Worm (Caenorhabditis elegans): ENCODE results near the gene ins-6.
A peak's percentile ranks its signal among the peaks of the same experiment; 100 is the strongest.

The ins-6 gene

ce11 chrII:6000136-6000535 is at the start of gene ins-6:
ins-6 (plus strand) TSS chrII:6000436.
- TF ChIP-seq him-1 (tag; optimal IDR thresholded peaks at IDR 0.05) = no peak
- TF ChIP-seq W03F9.2 (tag; optimal IDR thresholded peaks at IDR 0.05) = no peak

DNA sequence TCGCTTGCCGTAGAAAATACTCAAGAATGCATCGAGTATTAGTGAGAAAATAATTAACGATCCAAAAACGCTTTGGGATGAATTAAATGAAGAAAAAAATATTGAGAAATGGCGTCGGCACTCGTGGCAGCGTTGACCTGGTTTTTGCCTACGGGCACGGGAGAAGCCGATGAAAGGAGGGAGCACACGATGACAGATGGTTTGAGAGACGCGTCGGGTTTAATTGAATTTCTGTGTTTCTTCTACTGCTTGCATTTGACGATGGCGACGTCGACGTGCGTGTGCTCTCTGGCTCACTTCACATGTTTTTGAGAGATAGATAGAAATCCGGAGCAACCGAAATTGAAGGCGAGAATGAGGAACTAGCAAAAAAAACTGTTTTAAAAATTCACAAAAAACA is 49.6 kb upstream of the ins-6 start:
- no peak for TF ChIP-seq dao-5 (tag; optimal IDR thresholded peaks at IDR 0.05)
- no peak for TF ChIP-seq him-1 (tag; optimal IDR thresholded peaks at IDR 0.05)
- TF ChIP-seq W03F9.2 (tag; optimal IDR thresholded peaks at IDR 0.05) = no peak

DNA sequence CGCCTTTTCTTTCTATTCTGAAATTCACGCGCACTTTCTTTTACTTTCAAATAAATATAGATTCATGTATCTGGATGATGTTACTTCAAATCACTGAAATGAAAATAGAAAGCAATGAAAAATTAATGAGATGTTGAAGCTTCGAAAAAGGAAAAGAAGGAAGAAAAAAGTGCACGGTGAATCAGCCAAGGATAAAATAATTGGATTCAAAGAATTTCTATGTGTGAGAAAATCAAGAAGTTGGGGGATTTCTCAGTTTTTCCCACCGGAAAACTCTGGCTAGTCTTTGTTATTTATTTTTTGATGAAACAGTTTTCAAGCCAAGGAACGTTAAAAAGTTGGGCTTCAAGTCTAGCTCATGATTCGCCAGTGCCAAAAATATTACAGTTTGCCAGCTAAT is 48.5 kb upstream of the ins-6 start:
- no peak for TF ChIP-seq him-1 (tag; optimal IDR thresholded peaks at IDR 0.05)
- TF ChIP-seq W03F9.2 (tag; optimal IDR thresholded peaks at IDR 0.05) = no peak
- TF ChIP-seq dao-5 (tag; optimal IDR thresholded peaks at IDR 0.05) = no peak

DNA sequence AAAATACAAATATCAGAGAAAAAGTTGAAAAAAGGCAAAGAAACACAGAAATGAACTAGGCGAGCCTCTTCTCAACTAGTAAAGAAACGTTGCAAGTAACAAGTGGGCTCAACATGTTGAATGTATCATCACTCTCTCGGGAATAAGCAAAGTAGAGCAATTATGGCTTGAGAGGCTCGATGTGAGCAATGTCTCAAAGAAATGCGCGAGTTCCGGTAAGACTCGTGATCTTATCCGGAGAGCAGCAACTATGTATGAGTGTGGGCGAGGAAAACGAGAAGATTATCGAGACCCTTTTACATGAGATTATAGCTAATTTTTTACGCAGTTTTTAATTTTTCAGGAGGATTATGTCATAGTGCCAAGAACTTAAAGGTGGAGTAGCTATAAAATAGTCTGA is 48.0 kb upstream of the ins-6 start:
- TF ChIP-seq him-1 (tag; optimal IDR thresholded peaks at IDR 0.05) = no peak
- TF ChIP-seq dao-5 (tag; optimal IDR thresholded peaks at IDR 0.05) = no peak
- TF ChIP-seq W03F9.2 (tag; optimal IDR thresholded peaks at IDR 0.05) = no peak

DNA sequence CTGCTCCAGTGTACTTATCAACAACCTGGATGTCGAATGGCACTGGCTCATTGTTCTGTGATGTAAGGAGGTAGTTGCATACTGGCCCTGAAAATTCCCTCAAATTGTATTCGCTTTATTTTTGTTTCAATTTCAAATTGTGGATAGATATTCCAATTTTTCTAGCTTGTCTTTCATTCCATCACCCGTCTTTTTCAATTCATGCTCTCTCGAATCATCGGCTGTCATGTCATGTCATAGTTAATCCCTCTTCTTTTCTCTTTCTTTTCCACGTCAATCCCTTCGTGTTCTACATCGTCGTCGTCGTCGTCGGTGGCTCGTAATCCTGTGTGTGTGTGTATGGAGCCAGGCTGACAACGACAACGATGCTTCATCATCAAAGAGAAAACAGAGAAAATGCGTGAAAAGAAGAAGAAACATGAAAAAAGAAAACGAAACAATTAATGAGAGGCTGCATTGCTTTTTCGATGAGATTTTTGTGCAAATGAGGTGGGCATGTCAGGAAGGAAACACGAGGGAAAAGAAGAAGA is 44.5 kb upstream of the ins-6 start:
- TF ChIP-seq him-1 (tag; optimal IDR thresholded peaks at IDR 0.05) = peak; percentile 6
- TF ChIP-seq W03F9.2 (tag; optimal IDR thresholded peaks at IDR 0.05) = no peak

DNA sequence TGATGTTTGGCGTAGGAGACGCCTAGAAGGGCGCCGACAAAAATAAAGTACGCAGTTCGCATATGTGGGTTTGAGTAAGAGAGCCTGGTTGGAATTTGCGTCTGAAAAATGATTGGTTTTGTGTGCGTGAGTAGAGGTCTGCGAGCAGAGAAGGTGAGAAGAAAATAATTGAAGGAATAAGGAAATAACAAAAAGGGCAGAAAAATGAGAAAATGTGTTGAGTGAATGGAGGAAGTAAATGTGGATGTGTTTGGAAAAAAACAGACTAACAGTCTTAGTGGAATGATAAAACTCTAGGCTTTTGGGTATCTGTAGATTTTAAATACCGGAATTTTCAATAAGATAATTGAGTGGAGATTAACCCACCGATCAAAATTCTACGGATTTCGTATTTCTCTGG is 43.7 kb upstream of the ins-6 start, which contains the start of gene casy-1:
TSS of gene casy-1 (minus strand) at position 101 of the 400 bp plus-strand sequence.
- TF ChIP-seq him-1 (tag; optimal IDR thresholded peaks at IDR 0.05) = no peak
- no peak for TF ChIP-seq W03F9.2 (tag; optimal IDR thresholded peaks at IDR 0.05)
- no peak for TF ChIP-seq dao-5 (tag; optimal IDR thresholded peaks at IDR 0.05)

ce11 chrII:5957803-5958367 is 42.4 kb upstream of the ins-6 start:
- TF ChIP-seq W03F9.2 (tag; optimal IDR thresholded peaks at IDR 0.05) (no peak), dao-5 (tag; optimal IDR thresholded peaks at IDR 0.05) (no peak), him-1 (tag; optimal IDR thresholded peaks at IDR 0.05) (no peak)

DNA sequence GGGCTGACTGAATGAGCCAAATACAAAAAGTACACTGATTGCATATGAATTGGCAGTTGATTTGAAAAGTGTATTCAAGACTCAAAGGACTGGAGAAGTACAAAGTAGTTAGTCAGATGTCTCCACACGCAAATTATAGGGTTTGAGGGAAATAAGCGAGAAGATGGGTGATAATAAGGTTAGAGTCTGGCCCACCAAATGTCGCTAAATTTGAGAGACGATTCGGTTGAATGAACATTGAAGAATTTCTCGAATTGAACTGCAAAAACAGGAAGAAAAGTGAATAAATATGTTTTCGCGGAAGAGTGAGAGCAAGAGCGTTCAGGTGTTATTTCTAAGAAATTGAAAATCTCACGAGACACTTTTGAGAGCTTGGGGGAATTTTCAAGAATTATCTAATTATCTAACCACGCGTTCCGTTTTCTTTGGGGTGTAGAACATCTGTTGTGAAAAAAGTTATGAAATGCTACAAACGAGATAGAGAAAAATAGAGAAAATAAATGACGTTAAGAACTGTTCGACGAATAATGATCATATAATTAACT is 40.6 kb upstream of the ins-6 start:
- TF ChIP-seq dao-5 (tag; optimal IDR thresholded peaks at IDR 0.05) (no peak), W03F9.2 (tag; optimal IDR thresholded peaks at IDR 0.05) (no peak), him-1 (tag; optimal IDR thresholded peaks at IDR 0.05) (no peak)

DNA sequence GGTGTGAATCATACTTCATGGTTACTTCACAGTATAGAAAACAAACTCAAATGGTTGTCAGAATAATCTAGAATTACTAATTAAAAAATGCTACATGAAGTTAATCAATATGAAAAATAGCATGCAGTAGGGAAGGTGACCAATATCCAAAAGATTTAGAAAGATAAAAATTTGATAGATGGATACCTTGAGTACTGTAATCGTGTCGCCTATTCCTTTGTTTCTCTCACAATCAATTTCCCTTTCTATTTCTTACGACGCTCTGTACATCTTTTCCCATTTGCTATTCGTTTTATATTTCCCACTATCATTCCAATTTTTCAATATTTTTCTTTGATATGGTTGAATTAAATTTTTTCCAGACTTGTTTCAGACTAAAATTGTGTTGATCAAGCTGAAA is 38.9 kb upstream of the ins-6 start, which contains the start of gene B0034.7:
TSS of gene B0034.7 (plus strand) at position 301 of the 400 bp plus-strand sequence.
- TF ChIP-seq W03F9.2 (tag; optimal IDR thresholded peaks at IDR 0.05) (no peak), him-1 (tag; optimal IDR thresholded peaks at IDR 0.05) (no peak)

DNA sequence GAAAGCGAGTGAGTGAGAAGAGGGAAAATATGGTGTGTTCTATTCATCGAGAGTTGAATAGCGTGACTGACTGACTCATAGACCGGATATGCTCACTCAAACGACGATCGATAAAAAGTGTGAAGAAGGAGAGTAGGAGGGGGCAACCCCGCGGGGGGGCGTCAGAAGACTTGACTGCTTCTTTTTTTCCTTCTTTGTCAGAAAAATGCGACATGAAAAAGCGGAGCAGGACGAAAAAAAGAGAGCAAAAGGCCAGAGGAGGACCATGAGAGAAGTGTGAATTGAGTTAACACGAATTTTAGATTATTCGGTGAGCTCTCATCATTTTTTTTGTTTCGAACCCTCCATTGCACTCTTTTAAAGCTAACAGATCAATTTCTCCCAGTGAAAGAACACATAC is 37.9 kb upstream of the ins-6 start:
- TF ChIP-seq dao-5 (tag; optimal IDR thresholded peaks at IDR 0.05) (no peak), W03F9.2 (tag; optimal IDR thresholded peaks at IDR 0.05) (no peak)

ce11 chrII:5964962-5965361 is 35.3 kb upstream of the ins-6 start:
- TF ChIP-seq dao-5 (tag; optimal IDR thresholded peaks at IDR 0.05) (no peak), him-1 (tag; optimal IDR thresholded peaks at IDR 0.05) (no peak), W03F9.2 (tag; optimal IDR thresholded peaks at IDR 0.05) (no peak)

DNA sequence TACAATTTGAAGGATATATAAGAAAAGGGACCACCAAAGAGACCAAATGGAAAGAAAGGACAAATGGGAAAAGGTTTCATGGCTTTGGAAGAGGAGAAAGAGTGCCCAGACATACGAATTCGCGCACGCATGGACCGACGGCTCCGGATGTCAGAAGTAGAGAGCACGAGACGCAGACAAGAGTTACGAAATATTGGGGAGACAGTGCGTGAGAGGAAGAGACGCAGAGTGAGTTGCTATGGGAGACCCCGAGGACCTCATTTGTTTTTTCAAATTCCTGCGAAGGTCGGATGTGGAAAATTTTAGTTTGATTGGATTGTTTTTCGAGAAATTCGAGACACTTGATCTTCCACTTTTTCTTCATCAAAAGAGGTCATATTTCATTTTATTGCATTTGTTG is 33.6 kb upstream of the ins-6 start:
- TF ChIP-seq W03F9.2 (tag; optimal IDR thresholded peaks at IDR 0.05) = no peak
- peak; percentile 18 for TF ChIP-seq him-1 (tag; optimal IDR thresholded peaks at IDR 0.05)
- TF ChIP-seq dao-5 (tag; optimal IDR thresholded peaks at IDR 0.05) = no peak

- TF ChIP-seq W03F9.2 (tag; optimal IDR thresholded peaks at IDR 0.05) (no peak), him-1 (tag; optimal IDR thresholded peaks at IDR 0.05) (no peak), dao-5 (tag; optimal IDR thresholded peaks at IDR 0.05) (no peak)
These were observed 32.2 kb upstream of the ins-6 start, which contains the start of gene B0034.1 for ce11 chrII:5968037-5968436. B0034.1 (plus strand) TSS chrII:5968337.

ce11 chrII:5969303-5969702 is 30.9 kb upstream of the ins-6 start, which contains the start of gene B0034.4:
B0034.4 (minus strand) TSS chrII:5969531.
- no peak for TF ChIP-seq W03F9.2 (tag; optimal IDR thresholded peaks at IDR 0.05)
- no peak for TF ChIP-seq dao-5 (tag; optimal IDR thresholded peaks at IDR 0.05)
- no peak for TF ChIP-seq him-1 (tag; optimal IDR thresholded peaks at IDR 0.05)

ce11 chrII:5974878-5975277 is 25.4 kb upstream of the ins-6 start, which contains the start of gene B0034.5:
B0034.5 (minus strand) TSS chrII:5974978.
- TF ChIP-seq him-1 (tag; optimal IDR thresholded peaks at IDR 0.05) (no peak), dao-5 (tag; optimal IDR thresholded peaks at IDR 0.05) (no peak), W03F9.2 (tag; optimal IDR thresholded peaks at IDR 0.05) (no peak)

Data from whole organism, L4/young adult.